Worm (Caenorhabditis elegans) whole organism, L4 larva: Measurements from ENCODE around the gene lips-15.

Experiments
- F26F4.8 ChIP-seq: fragments of 200-800 bp; sonication (Bioruptor generic); conservative IDR thresholded peaks from 2 replicates; pipeline ENCODE4 v1.3.6; 2022; ENCODE audit warnings: missing genetic modification characterization, missing compliant biosample characterization
- F37D6.2 ChIP-seq: sonication (generic microtip); optimal IDR thresholded peaks from 2 replicates; lab custom pipeline; 2016; ENCODE audit warnings: mild to moderate bottlenecking, missing genetic modification characterization, missing compliant biosample characterization
- ZK337.2 ChIP-seq: fragments of 200-800 bp; sonication (Bioruptor generic); IDR thresholded peaks from 2 replicates; pipeline ENCODE4 v1.3.6; 2022; ENCODE audit warnings: missing genetic modification reagents, missing genetic modification characterization, missing compliant biosample characterization
- aha-1 ChIP-seq: fragments of 150-350 bp; peaks from one replicate; lab custom pipeline; 2014; ENCODE audit warnings: missing biosample characterization, missing genetic modification characterization
- aly-2 ChIP-seq: sonication (generic microtip); optimal IDR thresholded peaks from 2 replicates; lab custom pipeline; 2018; ENCODE audit warnings: missing biosample characterization, missing genetic modification characterization
- arid-1 ChIP-seq: fragments of 200-800 bp; sonication (Bioruptor generic); conservative IDR thresholded peaks from 2 replicates; pipeline ENCODE4 v1.3.6; 2022; ENCODE audit warnings: missing genetic modification reagents, missing genetic modification characterization, missing compliant biosample characterization
- attf-4 ChIP-seq: sonication (generic microtip); optimal IDR thresholded peaks from 3 replicates; lab custom pipeline; 2017; ENCODE audit warnings: missing biosample characterization, missing genetic modification characterization
- ces-1 ChIP-seq: fragments of 150-350 bp; sonication (generic microtip); optimal IDR thresholded peaks from 4 replicates; lab custom pipeline; 2014; ENCODE audit warnings: missing biosample characterization, missing genetic modification reagents, missing genetic modification characterization
- daf-16 ChIP-seq, 3 experiments: sonication (generic microtip); optimal IDR thresholded peaks; 2 replicates each; lab custom pipeline; 2016 to 2017; ENCODE audit warnings: missing genetic modification characterization in 3 of 3, missing genetic modification reagents in 3 of 3, mild to moderate bottlenecking in 2 of 3, missing compliant biosample characterization in 2 of 3, missing biosample characterization in 1 of 3, moderate library complexity in 1 of 3
- daf-19 ChIP-seq: fragments of 200-800 bp; sonication (Bioruptor generic); conservative IDR thresholded peaks from 2 replicates; pipeline ENCODE4 v1.3.6; 2022; ENCODE audit warnings: missing genetic modification characterization, missing compliant biosample characterization
- daf-8 ChIP-seq: fragments of 200-800 bp; sonication (Bioruptor generic); IDR thresholded peaks from 2 replicates; pipeline ENCODE4 v1.3.6; 2022; ENCODE audit warnings: missing genetic modification characterization, missing compliant biosample characterization
- dmd-6 ChIP-seq: fragments of 200-800 bp; sonication (Bioruptor generic); IDR thresholded peaks from 2 replicates; pipeline ENCODE4 v1.3.6; 2022; ENCODE audit warnings: missing genetic modification reagents, missing genetic modification characterization, missing compliant biosample characterization
- dmd-9 ChIP-seq: fragments of 200-800 bp; sonication (Bioruptor generic); IDR thresholded peaks from 2 replicates; pipeline ENCODE4 v1.3.6; 2022; ENCODE audit warnings: missing genetic modification reagents, missing genetic modification characterization, missing compliant biosample characterization
- dpl-1 ChIP-seq: fragments of 150-350 bp; optimal IDR thresholded peaks from 2 replicates; lab custom pipeline; 2014; ENCODE audit warnings: missing biosample characterization, missing genetic modification reagents, missing genetic modification characterization
- gei-8 ChIP-seq: fragments of 200-800 bp; sonication (Bioruptor generic); optimal IDR thresholded peaks from 2 replicates; lab custom pipeline; 2018; ENCODE audit warnings: mild to moderate bottlenecking, missing genetic modification characterization, missing compliant biosample characterization
- hif-1 ChIP-seq, 2 experiments: sonication (generic microtip); optimal IDR thresholded peaks; 2 replicates each; lab custom pipeline; 2016 to 2017; ENCODE audit warnings: missing compliant biosample characterization in 2 of 2, missing genetic modification characterization in 2 of 2, missing genetic modification reagents in 2 of 2, missing genotype in 2 of 2, mild to moderate bottlenecking in 1 of 2
- hlh-30 ChIP-seq: sonication (generic microtip); optimal IDR thresholded peaks from 2 replicates; lab custom pipeline; 2017; ENCODE audit warnings: antibody characterized with exemption, mild to moderate bottlenecking, missing genetic modification characterization, missing compliant biosample characterization; ENCODE audit not compliant: insufficient read depth
- jun-1 ChIP-seq: fragments of 150-350 bp; optimal IDR thresholded peaks from 2 replicates; lab custom pipeline; 2014; ENCODE audit warnings: missing biosample characterization, missing genetic modification reagents, missing genetic modification characterization
- lin-13 ChIP-seq: fragments of 150-350 bp; optimal IDR thresholded peaks from 2 replicates; lab custom pipeline; 2014; ENCODE audit warnings: missing biosample characterization, missing genetic modification reagents, missing genetic modification characterization
- lin-15B ChIP-seq: fragments of 150-350 bp; sonication (generic microtip); optimal IDR thresholded peaks from 3 replicates; lab custom pipeline; 2014; ENCODE audit warnings: missing biosample characterization, missing genetic modification characterization
- lsy-2 ChIP-seq, 2 experiments: fragments of 150-350 bp in 1 of 2; sonication (generic microtip) in 1 of 2; optimal IDR thresholded peaks; 2 replicates each; lab custom pipeline; 2014 to 2017; ENCODE audit warnings: missing biosample characterization in 2 of 2, missing genetic modification characterization in 2 of 2
- mdl-1 ChIP-seq, 2 experiments: fragments of 150-350 bp in 1 of 2; sonication (generic microtip) in 1 of 2; optimal IDR thresholded peaks; 2 replicates each; lab custom pipeline; 2014 to 2017; ENCODE audit warnings: missing biosample characterization in 2 of 2, missing genetic modification characterization in 2 of 2
- nhr-10 ChIP-seq: fragments of 150-350 bp; optimal IDR thresholded peaks from 2 replicates; lab custom pipeline; 2014; ENCODE audit warnings: missing biosample characterization, missing genetic modification characterization
- nhr-11 ChIP-seq: fragments of 150-350 bp; optimal IDR thresholded peaks from 2 replicates; lab custom pipeline; 2014; ENCODE audit warnings: missing biosample characterization, missing genetic modification characterization
- nhr-111 ChIP-seq: fragments of 200-800 bp; sonication (Bioruptor generic); optimal IDR thresholded peaks from 2 replicates; lab custom pipeline; 2018; ENCODE audit warnings: mild to moderate bottlenecking, missing genetic modification characterization, missing compliant biosample characterization
- nhr-237 ChIP-seq: sonication (generic microtip); optimal IDR thresholded peaks from 2 replicates; lab custom pipeline; 2017; ENCODE audit warnings: missing biosample characterization, missing genetic modification characterization
- nhr-28 ChIP-seq: fragments of 150-350 bp; optimal IDR thresholded peaks from 2 replicates; lab custom pipeline; 2014; ENCODE audit warnings: missing biosample characterization, missing genetic modification characterization
- nhr-42 ChIP-seq: fragments of 200-800 bp; sonication (Bioruptor generic); IDR thresholded peaks from 2 replicates; pipeline ENCODE4 v1.3.6; 2022; ENCODE audit warnings: missing genetic modification characterization, missing compliant biosample characterization
- nhr-48 ChIP-seq: sonication (generic microtip); optimal IDR thresholded peaks from 2 replicates; lab custom pipeline; 2016; ENCODE audit warnings: mild to moderate bottlenecking, missing genetic modification characterization, missing compliant biosample characterization
- nhr-6 ChIP-seq: fragments of 150-350 bp; optimal IDR thresholded peaks from 2 replicates; lab custom pipeline; 2014; ENCODE audit warnings: missing biosample characterization, missing genetic modification characterization
- rbr-2 ChIP-seq: sonication (generic microtip); optimal IDR thresholded peaks from 2 replicates; lab custom pipeline; 2016; ENCODE audit warnings: missing genotype, missing genetic modification characterization, missing compliant biosample characterization
- saeg-2 ChIP-seq: fragments of 200-800 bp; sonication (Bioruptor generic); IDR thresholded peaks from 2 replicates; pipeline ENCODE4 v1.3.6; 2022; ENCODE audit warnings: missing genetic modification reagents, missing genetic modification characterization, missing compliant biosample characterization
- spr-3 ChIP-seq: fragments of 200-800 bp; sonication (Bioruptor generic); optimal IDR thresholded peaks from 2 replicates; lab custom pipeline; 2018; ENCODE audit warnings: mild to moderate bottlenecking, missing genetic modification characterization, missing compliant biosample characterization
- unc-39 ChIP-seq: sonication (generic microtip); optimal IDR thresholded peaks from 2 replicates; lab custom pipeline; 2017; ENCODE audit warnings: missing biosample characterization, missing genetic modification characterization
- unc-62 ChIP-seq, 3 experiments: fragments of 150-350 bp in 1 of 3; sonication (generic microtip); optimal IDR thresholded peaks in 2 of 3; peaks in 1 of 3; 1 replicate in 1 of 3; 2 replicates in 2 of 3; lab custom pipeline; 2014 to 2017; ENCODE audit warnings: missing biosample characterization in 3 of 3, missing genetic modification characterization in 3 of 3, missing genetic modification reagents in 3 of 3, missing genotype in 1 of 3
- zag-1 ChIP-seq: fragments of 150-350 bp; optimal IDR thresholded peaks from 2 replicates; lab custom pipeline; 2014; ENCODE audit warnings: missing biosample characterization, missing genetic modification characterization
- zfp-2 ChIP-seq: sonication (generic microtip); optimal IDR thresholded peaks from 2 replicates; lab custom pipeline; 2016; ENCODE audit warnings: mild to moderate bottlenecking, missing genetic modification characterization, missing compliant biosample characterization
- ztf-11 ChIP-seq: fragments of 150-350 bp; optimal IDR thresholded peaks from 2 replicates; lab custom pipeline; 2014; ENCODE audit warnings: missing biosample characterization, missing genetic modification characterization

Gene lips-15

ce11 chrII:12603667-12604621 is at the start of gene lips-15, which contains the start of gene ceh-100:
Gene lips-15 (plus strand): TSS chrII:12604386.
Gene ceh-100 (minus strand): TSS chrII:12603680.
- TF ChIP-seq hif-1 (tag; optimal IDR thresholded peaks at IDR 0.05; lab: Kevin White, UChicago) (peak in 1 of 2 experiments; percentile 47), saeg-2 (GFP tag; lab: Robert Waterston, UW) (no peak), dpl-1 (GFP tag; lab: Kevin White, UChicago) (peak; percentile 39), hlh-30 (tag; lab: Kevin White, UChicago) (peak; percentile 64), aha-1 (tag; lab: Kevin White, UChicago) (peak; percentile 80), ZK337.2 (no peak), unc-39 (tag; lab: Kevin White, UChicago) (no peak), ces-1 (GFP tag; lab: Kevin White, UChicago) (no peak), jun-1 (tag; lab: Kevin White, UChicago) (no peak), F37D6.2 (tag; lab: Kevin White, UChicago) (no peak), mdl-1 (tag; optimal IDR thresholded peaks at IDR 0.05; lab: Kevin White, UChicago) (no peak)

ce11 chrII:12555579-12555978 is 48.6 kb upstream of the lips-15 start, which contains the start of gene F49C5.11:
Gene F49C5.11 (plus strand): TSS chrII:12555879.
- TF ChIP-seq nhr-111 (GFP tag; lab: Kevin White, UChicago) (no peak), unc-62 (GFP tag; optimal IDR thresholded peaks at IDR 0.05 in 1 of 2; lab: Kevin White, UChicago) (peak in 1 of 2 experiments; percentile 89), unc-62 (tag; optimal IDR thresholded peaks at IDR 0.05; lab: Kevin White, UChicago) (no peak)

- TF ChIP-seq unc-62 (GFP tag; optimal IDR thresholded peaks at IDR 0.05 in 1 of 2; lab: Kevin White, UChicago) (no peak), unc-62 (tag; optimal IDR thresholded peaks at IDR 0.05; lab: Kevin White, UChicago) (no peak)
Observed at ce11 chrII:12560210-12560609, 44.0 kb upstream of the lips-15 start, which contains the start of gene F49C5.12. Gene F49C5.12 (minus strand): TSS chrII:12560310.

ce11 chrII:12565851-12566250 is 38.3 kb upstream of the lips-15 start, which contains the start of gene F49C5.7:
Gene F49C5.7 (plus strand): TSS chrII:12566151.
- TF ChIP-seq ztf-11 (tag; lab: Kevin White, UChicago) (no peak), arid-1 (GFP tag; lab: Robert Waterston, UW) (no peak)

ce11 chrII:12570523-12570922 is 33.7 kb upstream of the lips-15 start, which contains the start of gene Y38E10A.1:
Gene Y38E10A.1 (minus strand): TSS chrII:12570623.
- TF ChIP-seq lin-13 = no peak
- TF ChIP-seq attf-4 = no peak
- TF ChIP-seq nhr-11 (tag; lab: Kevin White, UChicago) = no peak
- no peak for TF ChIP-seq gei-8 (GFP tag; lab: Kevin White, UChicago)
- no peak for TF ChIP-seq daf-19 (GFP tag; lab: Robert Waterston, UW)
- TF ChIP-seq nhr-111 (GFP tag; lab: Kevin White, UChicago) = no peak
- TF ChIP-seq nhr-42 (GFP tag; lab: Robert Waterston, UW) = no peak
- no peak for TF ChIP-seq dmd-6 (GFP tag; lab: Robert Waterston, UW)
- no peak for TF ChIP-seq daf-16 (GFP tag; optimal IDR thresholded peaks at IDR 0.05; lab: Kevin White, UChicago)
- TF ChIP-seq daf-16 (tag; optimal IDR thresholded peaks at IDR 0.05; lab: Kevin White, UChicago) = no peak
- no peak for TF ChIP-seq nhr-237 (tag; lab: Kevin White, UChicago)
- no peak for TF ChIP-seq nhr-48
- no peak for TF ChIP-seq arid-1 (GFP tag; lab: Robert Waterston, UW)
- TF ChIP-seq daf-8 (GFP tag; lab: Robert Waterston, UW) = no peak

ce11 chrII:12572760-12573159 is 31.4 kb upstream of the lips-15 start, which contains the start of gene Y38E10A.35:
Gene Y38E10A.35 (minus strand): TSS chrII:12572860.
- no peak for TF ChIP-seq nhr-28
- no peak for TF ChIP-seq lin-15B (tag; lab: Kevin White, UChicago)
- no peak for TF ChIP-seq aha-1 (tag; lab: Kevin White, UChicago)
- no peak for TF ChIP-seq F26F4.8 (GFP tag; lab: Robert Waterston, UW)
- TF ChIP-seq rbr-2 (tag; lab: Kevin White, UChicago) = no peak
- no peak for TF ChIP-seq aly-2 (tag; lab: Kevin White, UChicago)
- no peak for TF ChIP-seq gei-8 (GFP tag; lab: Kevin White, UChicago)
- TF ChIP-seq lsy-2 (tag; optimal IDR thresholded peaks at IDR 0.05; lab: Kevin White, UChicago) = no peak
- TF ChIP-seq jun-1 (tag; lab: Kevin White, UChicago) = no peak
- TF ChIP-seq hif-1 (tag; optimal IDR thresholded peaks at IDR 0.05; lab: Kevin White, UChicago) = no peak
- TF ChIP-seq nhr-6 (tag; lab: Kevin White, UChicago) = no peak
- TF ChIP-seq zfp-2 (tag; lab: Kevin White, UChicago) = no peak
- TF ChIP-seq dmd-9 (GFP tag; lab: Robert Waterston, UW) = no peak
- TF ChIP-seq nhr-10 = no peak
- TF ChIP-seq spr-3 = no peak
- no peak for TF ChIP-seq nhr-42 (GFP tag; lab: Robert Waterston, UW)
- TF ChIP-seq nhr-237 (tag; lab: Kevin White, UChicago) = no peak
- no peak for TF ChIP-seq zag-1
